Worm (Caenorhabditis elegans) whole organism, L4 larva: ENCODE results near the gene R107.5.

ENCODE experiments used
- F10B5.3 ChIP-seq: sonication (generic microtip); optimal IDR thresholded peaks from 2 replicates; lab custom pipeline; 2016; ENCODE audit warnings: mild to moderate bottlenecking, missing genetic modification characterization, missing compliant biosample characterization
- F37D6.2 ChIP-seq: sonication (generic microtip); optimal IDR thresholded peaks from 2 replicates; lab custom pipeline; 2016; ENCODE audit warnings: mild to moderate bottlenecking, missing genetic modification characterization, missing compliant biosample characterization
- T26A8.4 ChIP-seq: fragments of 200-800 bp; sonication (Bioruptor generic); IDR thresholded peaks from 2 replicates; pipeline ENCODE4 v1.3.6; 2022; ENCODE audit warnings: missing genetic modification characterization, missing compliant biosample characterization
- Y105C5A.15 ChIP-seq: fragments of 200-800 bp; sonication (Bioruptor generic); IDR thresholded peaks from 2 replicates; pipeline ENCODE4 v1.3.6; 2022; ENCODE audit warnings: missing genetic modification characterization, missing compliant biosample characterization
- Y5F2A.4 ChIP-seq: fragments of 200-800 bp; sonication (Bioruptor generic); optimal IDR thresholded peaks from 2 replicates; lab custom pipeline; 2018; ENCODE audit warnings: mild to moderate bottlenecking, missing genetic modification characterization, missing compliant biosample characterization
- Y75B8A.6 ChIP-seq: fragments of 200-800 bp; sonication (Bioruptor generic); IDR thresholded peaks from 2 replicates; pipeline ENCODE4 v1.3.6; 2022; ENCODE audit warnings: missing genetic modification reagents, missing genetic modification characterization, missing compliant biosample characterization
- ZK546.5 ChIP-seq, 2 experiments: sonication (generic microtip); optimal IDR thresholded peaks; 2 replicates each; lab custom pipeline; 2017; ENCODE audit warnings: missing biosample characterization in 2 of 2, missing genetic modification characterization in 2 of 2
- ama-1 ChIP-seq: fragments of 150-350 bp; optimal IDR thresholded peaks from 2 replicates; lab custom pipeline; 2014; ENCODE audit warnings: inconsistent platforms, mixed read lengths
- ceh-28 ChIP-seq: fragments of 150-350 bp; optimal IDR thresholded peaks from 2 replicates; lab custom pipeline; 2014; ENCODE audit warnings: missing biosample characterization, missing genetic modification reagents, missing genetic modification characterization
- ceh-32 ChIP-seq: sonication (generic microtip); optimal IDR thresholded peaks from 2 replicates; lab custom pipeline; 2016; ENCODE audit warnings: mild to moderate bottlenecking, missing genetic modification characterization, missing compliant biosample characterization; ENCODE audit not compliant: poor library complexity
- ceh-44 ChIP-seq: fragments of 200-800 bp; sonication (Bioruptor generic); IDR thresholded peaks from 2 replicates; pipeline ENCODE4 v1.3.6; 2022; ENCODE audit warnings: missing genetic modification reagents, missing genetic modification characterization, missing compliant biosample characterization
- ceh-62 ChIP-seq: sonication (generic microtip); optimal IDR thresholded peaks from 2 replicates; lab custom pipeline; 2017; ENCODE audit warnings: missing biosample characterization, missing genetic modification characterization
- ces-1 ChIP-seq: fragments of 150-350 bp; sonication (generic microtip); optimal IDR thresholded peaks from 4 replicates; lab custom pipeline; 2014; ENCODE audit warnings: missing biosample characterization, missing genetic modification reagents, missing genetic modification characterization
- cey-2 ChIP-seq: sonication (generic microtip); optimal IDR thresholded peaks from 3 replicates; lab custom pipeline; 2017; ENCODE audit warnings: missing genetic modification characterization, mild to moderate bottlenecking, missing compliant biosample characterization, antibody characterized with exemption, borderline replicate concordance; ENCODE audit not compliant: insufficient read depth
- daf-16 ChIP-seq, 3 experiments: sonication (generic microtip); optimal IDR thresholded peaks; 2 replicates each; lab custom pipeline; 2016 to 2017; ENCODE audit warnings: missing genetic modification characterization in 3 of 3, missing genetic modification reagents in 3 of 3, mild to moderate bottlenecking in 2 of 3, missing compliant biosample characterization in 2 of 3, missing biosample characterization in 1 of 3, moderate library complexity in 1 of 3
- daf-8 ChIP-seq: fragments of 200-800 bp; sonication (Bioruptor generic); IDR thresholded peaks from 2 replicates; pipeline ENCODE4 v1.3.6; 2022; ENCODE audit warnings: missing genetic modification characterization, missing compliant biosample characterization
- dmd-9 ChIP-seq: fragments of 200-800 bp; sonication (Bioruptor generic); IDR thresholded peaks from 2 replicates; pipeline ENCODE4 v1.3.6; 2022; ENCODE audit warnings: missing genetic modification reagents, missing genetic modification characterization, missing compliant biosample characterization
- dpl-1 ChIP-seq: fragments of 150-350 bp; optimal IDR thresholded peaks from 2 replicates; lab custom pipeline; 2014; ENCODE audit warnings: missing biosample characterization, missing genetic modification reagents, missing genetic modification characterization
- duxl-1 ChIP-seq: sonication (generic microtip); optimal IDR thresholded peaks from 2 replicates; lab custom pipeline; 2016; ENCODE audit warnings: mild to moderate bottlenecking, missing genetic modification characterization, moderate library complexity, missing compliant biosample characterization; ENCODE audit not compliant: poor library complexity
- egl-43 ChIP-seq: fragments of 200-800 bp; sonication (Bioruptor generic); IDR thresholded peaks from 2 replicates; pipeline ENCODE4 v1.3.6; 2022; ENCODE audit warnings: missing genetic modification reagents, missing genetic modification characterization, missing compliant biosample characterization
- fkh-10 ChIP-seq: fragments of 150-350 bp; optimal IDR thresholded peaks from 2 replicates; lab custom pipeline; 2014; ENCODE audit warnings: missing biosample characterization, missing genetic modification reagents, missing genetic modification characterization
- hif-1 ChIP-seq, 2 experiments: sonication (generic microtip); optimal IDR thresholded peaks; 2 replicates each; lab custom pipeline; 2016 to 2017; ENCODE audit warnings: missing compliant biosample characterization in 2 of 2, missing genetic modification characterization in 2 of 2, missing genetic modification reagents in 2 of 2, missing genotype in 2 of 2, mild to moderate bottlenecking in 1 of 2
- hlh-11 ChIP-seq: fragments of 200-800 bp; sonication (Bioruptor generic); optimal IDR thresholded peaks from 2 replicates; lab custom pipeline; 2018; ENCODE audit warnings: mild to moderate bottlenecking, missing genetic modification characterization, missing compliant biosample characterization
- hlh-30 ChIP-seq: sonication (generic microtip); optimal IDR thresholded peaks from 2 replicates; lab custom pipeline; 2017; ENCODE audit warnings: antibody characterized with exemption, mild to moderate bottlenecking, missing genetic modification characterization, missing compliant biosample characterization; ENCODE audit not compliant: insufficient read depth
- jun-1 ChIP-seq: fragments of 150-350 bp; optimal IDR thresholded peaks from 2 replicates; lab custom pipeline; 2014; ENCODE audit warnings: missing biosample characterization, missing genetic modification reagents, missing genetic modification characterization
- lim-7 ChIP-seq: fragments of 200-800 bp; sonication (Bioruptor generic); IDR thresholded peaks from 2 replicates; pipeline ENCODE4 v1.3.6; 2022; ENCODE audit warnings: missing genetic modification characterization, missing compliant biosample characterization
- lin-15B ChIP-seq: fragments of 150-350 bp; sonication (generic microtip); optimal IDR thresholded peaks from 3 replicates; lab custom pipeline; 2014; ENCODE audit warnings: missing biosample characterization, missing genetic modification characterization
- madf-5 ChIP-seq, 2 experiments: fragments of 200-800 bp; sonication (Bioruptor generic); IDR thresholded peaks; 2 replicates each; pipeline ENCODE4 v1.3.6; 2022; ENCODE audit warnings: missing compliant biosample characterization in 2 of 2, missing genetic modification characterization in 2 of 2
- madf-9 ChIP-seq: fragments of 200-800 bp; sonication (Bioruptor generic); conservative IDR thresholded peaks from 2 replicates; pipeline ENCODE4 v1.3.6; 2022; ENCODE audit warnings: missing genetic modification reagents, missing genetic modification characterization, missing compliant biosample characterization
- mdl-1 ChIP-seq, 2 experiments: fragments of 150-350 bp in 1 of 2; sonication (generic microtip) in 1 of 2; optimal IDR thresholded peaks; 2 replicates each; lab custom pipeline; 2014 to 2017; ENCODE audit warnings: missing biosample characterization in 2 of 2, missing genetic modification characterization in 2 of 2
- mdt-29 ChIP-seq: fragments of 200-800 bp; sonication (Bioruptor generic); IDR thresholded peaks from 2 replicates; pipeline ENCODE4 v1.3.6; 2022; ENCODE audit warnings: missing genetic modification reagents, missing genetic modification characterization, missing compliant biosample characterization
- mes-2 ChIP-seq: sonication (generic microtip); optimal IDR thresholded peaks from 2 replicates; lab custom pipeline; 2016; ENCODE audit warnings: missing genotype, mild to moderate bottlenecking, missing genetic modification characterization, missing compliant biosample characterization; ENCODE audit not compliant: poor library complexity, severe bottlenecking
- mxl-3 ChIP-seq: fragments of 200-800 bp; sonication (Bioruptor generic); optimal IDR thresholded peaks from 2 replicates; lab custom pipeline; 2018; ENCODE audit warnings: mild to moderate bottlenecking, missing genetic modification characterization, missing compliant biosample characterization
- nhr-10 ChIP-seq: fragments of 150-350 bp; optimal IDR thresholded peaks from 2 replicates; lab custom pipeline; 2014; ENCODE audit warnings: missing biosample characterization, missing genetic modification characterization
- nhr-111 ChIP-seq: fragments of 200-800 bp; sonication (Bioruptor generic); optimal IDR thresholded peaks from 2 replicates; lab custom pipeline; 2018; ENCODE audit warnings: mild to moderate bottlenecking, missing genetic modification characterization, missing compliant biosample characterization
- nhr-76 ChIP-seq: fragments of 150-350 bp; optimal IDR thresholded peaks from 2 replicates; lab custom pipeline; 2014; ENCODE audit warnings: missing biosample characterization, missing genetic modification characterization
- pha-4 ChIP-seq, 2 experiments: fragments of 150-350 bp in 1 of 2; fragments of 200-800 bp in 1 of 2; sonication (Bioruptor generic) in 1 of 2; IDR thresholded peaks in 1 of 2; optimal IDR thresholded peaks in 1 of 2; 2 replicates each; pipeline versions ENCODE4 v1.3.6 to Lab custom; 2014 to 2022; ENCODE audit warnings: missing genetic modification characterization in 2 of 2, missing genetic modification reagents in 2 of 2, missing biosample characterization in 1 of 2, missing compliant biosample characterization in 1 of 2
- rbr-2 ChIP-seq: sonication (generic microtip); optimal IDR thresholded peaks from 2 replicates; lab custom pipeline; 2016; ENCODE audit warnings: missing genotype, missing genetic modification characterization, missing compliant biosample characterization
- saeg-2 ChIP-seq: fragments of 200-800 bp; sonication (Bioruptor generic); IDR thresholded peaks from 2 replicates; pipeline ENCODE4 v1.3.6; 2022; ENCODE audit warnings: missing genetic modification reagents, missing genetic modification characterization, missing compliant biosample characterization
- sdz-12 ChIP-seq: fragments of 200-800 bp; sonication (Bioruptor generic); optimal IDR thresholded peaks from 2 replicates; lab custom pipeline; 2018; ENCODE audit warnings: mild to moderate bottlenecking, missing genetic modification characterization, missing compliant biosample characterization
- set-16 ChIP-seq: fragments of 200-800 bp; sonication (Bioruptor generic); IDR thresholded peaks from 2 replicates; pipeline ENCODE4 v1.3.6; 2022; ENCODE audit warnings: missing genetic modification reagents, missing genetic modification characterization, missing compliant biosample characterization
- snpc-4 ChIP-seq: fragments of 150-350 bp; optimal IDR thresholded peaks from 2 replicates; lab custom pipeline; 2014; ENCODE audit warnings: missing biosample characterization, missing genetic modification characterization
- spr-1 ChIP-seq: sonication (generic microtip); optimal IDR thresholded peaks from 2 replicates; lab custom pipeline; 2016; ENCODE audit warnings: mild to moderate bottlenecking, missing genetic modification characterization, missing compliant biosample characterization
- spr-3 ChIP-seq: fragments of 200-800 bp; sonication (Bioruptor generic); optimal IDR thresholded peaks from 2 replicates; lab custom pipeline; 2018; ENCODE audit warnings: mild to moderate bottlenecking, missing genetic modification characterization, missing compliant biosample characterization
- tra-1 ChIP-seq: fragments of 200-800 bp; sonication (Bioruptor generic); IDR thresholded peaks from 2 replicates; pipeline ENCODE4 v1.3.6; 2022; ENCODE audit warnings: missing genetic modification reagents, missing genetic modification characterization, missing compliant biosample characterization
- zfp-3 ChIP-seq: fragments of 200-800 bp; sonication (Bioruptor generic); conservative IDR thresholded peaks from 2 replicates; pipeline ENCODE4 v1.3.6; 2022; ENCODE audit warnings: missing genetic modification reagents, missing genetic modification characterization, missing compliant biosample characterization
- ztf-7 ChIP-seq: fragments of 150-350 bp; optimal IDR thresholded peaks from 2 replicates; lab custom pipeline; 2014; ENCODE audit warnings: missing biosample characterization, missing genetic modification characterization

The R107.5 gene

ce11 chrIII:9052371-9052978, 1.1 kb downstream of the R107.5 start (continued):
- TF ChIP-seq sdz-12 (GFP tag; lab: Kevin White, UChicago): no peak
- TF ChIP-seq pha-4 (GFP tag; IDR thresholded peaks at IDR 0.05; lab: Robert Waterston, UW): 0 out of 2 replicates have a peak, but pooled peaks have one; percentile 13
- no peak for TF ChIP-seq pha-4 (tag; optimal IDR thresholded peaks at IDR 0.05; lab: Kevin White, UChicago)
- TF ChIP-seq daf-16 (GFP tag; optimal IDR thresholded peaks at IDR 0.05; lab: Kevin White, UChicago): peak in 1 of 2 experiments; percentile 29
- peak; percentile 6 for TF ChIP-seq daf-16 (tag; optimal IDR thresholded peaks at IDR 0.05; lab: Kevin White, UChicago)
- TF ChIP-seq rbr-2: peak; percentile 43
- no peak for TF ChIP-seq cey-2
- no peak for TF ChIP-seq F37D6.2 (tag; lab: Kevin White, UChicago)
- TF ChIP-seq hlh-30 (tag; lab: Kevin White, UChicago): peak; percentile 65
- peak; percentile 83 for TF ChIP-seq egl-43
- TF ChIP-seq F10B5.3 (tag; lab: Kevin White, UChicago): no peak
- TF ChIP-seq mdt-29 (GFP tag; lab: Robert Waterston, UW): 0 out of 2 replicates have a peak, but pooled peaks have one; percentile 19
- peak; percentile 79; the same call in 1 of the 2 replicates for TF ChIP-seq Y75B8A.6
- no peak for TF ChIP-seq saeg-2 (GFP tag; lab: Robert Waterston, UW)
- TF ChIP-seq ceh-28 (tag; lab: Kevin White, UChicago): no peak
- TF ChIP-seq ZK546.5 (tag; optimal IDR thresholded peaks at IDR 0.05; lab: Kevin White, UChicago): no peak
- TF ChIP-seq lim-7: peak; percentile 47; the same call in 1 of the 2 replicates
- TF ChIP-seq madf-5 (GFP tag; IDR thresholded peaks at IDR 0.05; lab: Robert Waterston, UW): no peak
- no peak for TF ChIP-seq spr-1
- no peak for TF ChIP-seq mdl-1 (tag; optimal IDR thresholded peaks at IDR 0.05; lab: Kevin White, UChicago)
- TF ChIP-seq tra-1: 0 out of 2 replicates have a peak, but pooled peaks have one; percentile 24
- peak; percentile 20; the same call in 1 of the 2 replicates for TF ChIP-seq T26A8.4
- peak; percentile 59 for TF ChIP-seq mes-2
- TF ChIP-seq daf-8 (GFP tag; lab: Robert Waterston, UW): no peak
- TF ChIP-seq jun-1 (tag; lab: Kevin White, UChicago): no peak
- TF ChIP-seq fkh-10 (GFP tag; lab: Kevin White, UChicago): no peak
- peak; percentile 11 for TF ChIP-seq dpl-1 (GFP tag; lab: Kevin White, UChicago)
- TF ChIP-seq spr-3 (GFP tag; lab: Kevin White, UChicago): no peak
- no peak for TF ChIP-seq snpc-4 (tag; lab: Kevin White, UChicago)
- no peak for TF ChIP-seq duxl-1 (tag; lab: Kevin White, UChicago)
- no peak for TF ChIP-seq ces-1
- peak; percentile 79 for TF ChIP-seq zfp-3
- peak in 1 of 2 experiments; percentile 10 for TF ChIP-seq hif-1 (tag; optimal IDR thresholded peaks at IDR 0.05; lab: Kevin White, UChicago)
- no peak for TF ChIP-seq lin-15B
- TF ChIP-seq Y5F2A.4 (GFP tag; lab: Kevin White, UChicago): no peak
- 0 out of 2 replicates have a peak, but pooled peaks have one; percentile 25 for TF ChIP-seq madf-9 (GFP tag; lab: Robert Waterston, UW)
- TF ChIP-seq dmd-9 (GFP tag; lab: Robert Waterston, UW): 0 out of 2 replicates have a peak, but pooled peaks have one; percentile 7
- no peak for TF ChIP-seq nhr-111
- peak; percentile 68 for TF ChIP-seq hlh-11 (tag; lab: Kevin White, UChicago)
- peak; percentile 88 for TF ChIP-seq Y105C5A.15 (GFP tag; lab: Robert Waterston, UW)
- peak; percentile 74 for TF ChIP-seq set-16
- TF ChIP-seq ama-1 (lab: Kevin White, UChicago): no peak
- TF ChIP-seq ceh-32 (tag; lab: Kevin White, UChicago): no peak
- no peak for TF ChIP-seq ceh-62 (tag; lab: Kevin White, UChicago)
- no peak for TF ChIP-seq nhr-10
- no peak for TF ChIP-seq nhr-76 (tag; lab: Kevin White, UChicago)
- no peak for TF ChIP-seq ceh-44 (GFP tag; lab: Robert Waterston, UW)
- peak; percentile 68 for TF ChIP-seq mxl-3 (GFP tag; lab: Kevin White, UChicago)
- TF ChIP-seq ztf-7: no peak
